Worm (Caenorhabditis elegans) whole organism, L2 larva: Measurements from ENCODE around the gene Y70G10A.4.

Source experiments
- F13H6.1 ChIP-seq: sonication (generic microtip); optimal IDR thresholded peaks from 2 replicates; lab custom pipeline; 2016; ENCODE audit warnings: missing genetic modification characterization, missing compliant biosample characterization
- R02D3.7 ChIP-seq: fragments of 150-350 bp; optimal IDR thresholded peaks from 2 replicates; lab custom pipeline; 2014; ENCODE audit warnings: missing biosample characterization, missing genetic modification characterization
- Y55F3AM.14 ChIP-seq: fragments of 200-800 bp; sonication (Bioruptor generic); optimal IDR thresholded peaks from 2 replicates; lab custom pipeline; 2018; ENCODE audit warnings: mild to moderate bottlenecking, missing genetic modification characterization, missing compliant biosample characterization
- ZK546.5 ChIP-seq: sonication (generic microtip); optimal IDR thresholded peaks from 2 replicates; lab custom pipeline; 2017; ENCODE audit warnings: missing biosample characterization, missing genetic modification characterization
- aly-2 ChIP-seq: fragments of 150-350 bp; optimal IDR thresholded peaks from 2 replicates; lab custom pipeline; 2014; ENCODE audit warnings: missing biosample characterization, missing genetic modification characterization
- blmp-1 ChIP-seq: sonication (generic microtip); optimal IDR thresholded peaks from 2 replicates; lab custom pipeline; 2017; ENCODE audit warnings: missing genetic modification characterization, mild to moderate bottlenecking, missing compliant biosample characterization, antibody characterized with exemption, moderate library complexity; ENCODE audit not compliant: insufficient read depth
- ceh-16 ChIP-seq: fragments of 150-350 bp; optimal IDR thresholded peaks from 2 replicates; lab custom pipeline; 2014; ENCODE audit warnings: missing biosample characterization, missing genetic modification characterization
- crh-2 ChIP-seq: sonication (generic microtip); optimal IDR thresholded peaks from 2 replicates; lab custom pipeline; 2017; ENCODE audit warnings: missing biosample characterization, missing genetic modification characterization
- dmd-4 ChIP-seq: sonication (generic microtip); optimal IDR thresholded peaks from 2 replicates; lab custom pipeline; 2017; ENCODE audit warnings: missing biosample characterization, missing genetic modification characterization
- egl-27 ChIP-seq: sonication (generic microtip); optimal IDR thresholded peaks from 3 replicates; lab custom pipeline; 2017; ENCODE audit warnings: missing biosample characterization, missing genetic modification reagents, missing genetic modification characterization
- elt-1 ChIP-seq: fragments of 150-350 bp; optimal IDR thresholded peaks from 2 replicates; lab custom pipeline; 2014; ENCODE audit warnings: missing biosample characterization, missing genetic modification characterization
- elt-3 ChIP-seq: sonication (generic microtip); optimal IDR thresholded peaks from 2 replicates; lab custom pipeline; 2017; ENCODE audit warnings: missing biosample characterization, missing genetic modification characterization
- fos-1 ChIP-seq: fragments of 150-350 bp; optimal IDR thresholded peaks from 2 replicates; lab custom pipeline; 2014; ENCODE audit warnings: missing biosample characterization, missing genetic modification characterization
- gmeb-1 ChIP-seq: fragments of 150-350 bp; optimal IDR thresholded peaks from 2 replicates; lab custom pipeline; 2014; ENCODE audit warnings: missing biosample characterization, missing genetic modification characterization
- lin-11 ChIP-seq: fragments of 150-350 bp; sonication (generic microtip); optimal IDR thresholded peaks from 2 replicates; lab custom pipeline; 2014; ENCODE audit warnings: missing biosample characterization, missing genetic modification characterization, inconsistent platforms, mixed read lengths
- lsy-2 ChIP-seq, 2 experiments: fragments of 150-350 bp in 1 of 2; sonication (generic microtip) in 1 of 2; optimal IDR thresholded peaks; 2 replicates each; lab custom pipeline; 2014 to 2017; ENCODE audit warnings: missing biosample characterization in 2 of 2, missing genetic modification characterization in 2 of 2
- mbf-1 ChIP-seq: sonication (generic microtip); optimal IDR thresholded peaks from 2 replicates; lab custom pipeline; 2017; ENCODE audit warnings: missing biosample characterization, missing genetic modification characterization
- mdl-1 ChIP-seq, 2 experiments: fragments of 150-350 bp in 1 of 2; sonication (generic microtip) in 1 of 2; optimal IDR thresholded peaks; 2 replicates each; lab custom pipeline; 2017; ENCODE audit warnings: missing biosample characterization in 2 of 2, missing genetic modification characterization in 2 of 2
- nhr-10 ChIP-seq: sonication (generic microtip); optimal IDR thresholded peaks from 2 replicates; lab custom pipeline; 2017; ENCODE audit warnings: missing biosample characterization, missing genetic modification characterization
- nhr-11 ChIP-seq: fragments of 150-350 bp; optimal IDR thresholded peaks from 2 replicates; lab custom pipeline; 2014; ENCODE audit warnings: missing biosample characterization, missing genetic modification characterization
- nhr-129 ChIP-seq: fragments of 150-350 bp; optimal IDR thresholded peaks from 2 replicates; lab custom pipeline; 2014; ENCODE audit warnings: missing biosample characterization, missing genetic modification characterization
- nhr-21 ChIP-seq: fragments of 150-350 bp; optimal IDR thresholded peaks from 2 replicates; lab custom pipeline; 2014; ENCODE audit warnings: missing biosample characterization, missing genetic modification characterization
- nhr-23 ChIP-seq: fragments of 150-350 bp; optimal IDR thresholded peaks from 2 replicates; lab custom pipeline; 2014; ENCODE audit warnings: missing biosample characterization, missing genetic modification reagents, missing genetic modification characterization
- nhr-25 ChIP-seq: fragments of 150-350 bp; sonication (generic microtip); optimal IDR thresholded peaks from 3 replicates; lab custom pipeline; 2014; ENCODE audit warnings: missing biosample characterization, missing genetic modification characterization
- nhr-6 ChIP-seq: fragments of 150-350 bp; optimal IDR thresholded peaks from 2 replicates; lab custom pipeline; 2014; ENCODE audit warnings: missing biosample characterization, missing genetic modification characterization
- nhr-77 ChIP-seq: fragments of 150-350 bp; optimal IDR thresholded peaks from 2 replicates; lab custom pipeline; 2014; ENCODE audit warnings: missing biosample characterization, missing genetic modification characterization
- sma-3 ChIP-seq: sonication (generic microtip); optimal IDR thresholded peaks from 2 replicates; lab custom pipeline; 2016; ENCODE audit warnings: missing genetic modification reagents, missing genetic modification characterization, missing compliant biosample characterization
- sma-9 ChIP-seq, 2 experiments: fragments of 150-350 bp in 1 of 2; sonication (generic microtip) in 1 of 2; optimal IDR thresholded peaks; 2 replicates each; lab custom pipeline; 2014 to 2016; ENCODE audit warnings: missing genetic modification characterization in 2 of 2, mild to moderate bottlenecking in 1 of 2, missing biosample characterization in 1 of 2, missing compliant biosample characterization in 1 of 2, missing genetic modification reagents in 1 of 2, moderate library complexity in 1 of 2
- unc-39 ChIP-seq: fragments of 150-350 bp; optimal IDR thresholded peaks from 2 replicates; lab custom pipeline; 2014; ENCODE audit warnings: missing biosample characterization, missing genetic modification characterization
- unc-55 ChIP-seq: fragments of 150-350 bp; sonication (generic microtip); optimal IDR thresholded peaks from 3 replicates; lab custom pipeline; 2014; ENCODE audit warnings: missing biosample characterization, missing genetic modification reagents, missing genetic modification characterization
- zag-1 ChIP-seq: fragments of 150-350 bp; optimal IDR thresholded peaks from 2 replicates; lab custom pipeline; 2014; ENCODE audit warnings: missing biosample characterization, missing genetic modification characterization
- ztf-11 ChIP-seq: sonication (generic microtip); optimal IDR thresholded peaks from 2 replicates; lab custom pipeline; 2017; ENCODE audit warnings: missing biosample characterization, missing genetic modification characterization
- ztf-4 ChIP-seq: fragments of 150-350 bp; optimal IDR thresholded peaks from 2 replicates; lab custom pipeline; 2014; ENCODE audit warnings: missing biosample characterization, missing genetic modification characterization

Y70G10A.4 gene

DNA sequence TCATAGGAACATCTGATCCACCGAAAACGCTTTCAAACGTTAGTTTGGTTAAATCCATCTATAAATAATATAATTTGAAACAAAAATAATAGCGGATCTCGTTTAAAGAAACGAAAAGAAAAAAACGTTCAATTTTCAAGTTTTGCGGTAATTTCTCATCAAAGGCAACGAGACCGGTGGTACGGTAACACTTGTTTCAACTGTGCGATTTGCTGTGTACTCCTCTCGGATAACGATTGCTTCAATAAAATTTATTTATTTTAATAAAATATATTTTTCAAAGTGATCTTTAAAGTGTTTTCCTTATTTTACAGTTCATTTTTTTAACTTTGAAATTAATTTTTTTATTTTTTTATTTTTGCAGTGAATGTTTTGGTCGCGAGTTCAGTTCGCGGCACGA, 3.4 kb upstream of the Y70G10A.4 start, which contains the start of the genes rde-4 and cox-14 (continued):
- TF ChIP-seq elt-3 (no peak), lsy-2 (tag; optimal IDR thresholded peaks at IDR 0.05; lab: Kevin White, UChicago) (peak; percentile 97 to 99), fos-1 (tag; lab: Kevin White, UChicago) (peak; percentile 60), nhr-11 (tag; lab: Kevin White, UChicago) (no peak), unc-39 (tag; lab: Kevin White, UChicago) (no peak), dmd-4 (tag; lab: Kevin White, UChicago) (no peak), nhr-6 (tag; lab: Kevin White, UChicago) (peak; percentile 60)

DNA sequence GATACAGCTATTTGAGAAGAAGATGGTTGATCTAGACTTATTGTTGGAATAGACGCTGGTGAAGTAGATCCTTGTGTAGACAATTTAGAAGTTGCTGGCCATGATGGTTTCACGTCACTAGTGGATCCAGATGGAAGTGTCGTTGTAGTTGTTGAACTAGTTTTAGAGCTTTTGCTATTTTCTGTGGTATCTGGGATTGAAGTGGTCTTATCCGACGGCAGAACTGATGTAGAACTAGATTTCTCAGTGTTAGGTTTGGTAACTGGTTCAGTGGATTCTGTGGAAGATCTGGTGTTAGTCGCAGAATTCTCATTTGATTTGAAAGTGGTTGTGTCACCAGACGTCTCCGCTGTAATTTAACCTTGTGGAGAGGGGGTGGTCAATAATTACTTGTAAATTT, 9.7 kb downstream of the Y70G10A.4 start:
- TF ChIP-seq lsy-2 (tag; optimal IDR thresholded peaks at IDR 0.05; lab: Kevin White, UChicago) (no peak), mdl-1 (tag; optimal IDR thresholded peaks at IDR 0.05; lab: Kevin White, UChicago) (no peak), aly-2 (no peak), ztf-11 (tag; lab: Kevin White, UChicago) (no peak), unc-55 (GFP tag; lab: Kevin White, UChicago) (no peak), lin-11 (tag; lab: Kevin White, UChicago) (no peak), ztf-4 (tag; lab: Kevin White, UChicago) (no peak), R02D3.7 (tag; lab: Kevin White, UChicago) (no peak), ceh-16 (no peak), zag-1 (no peak), elt-3 (no peak), sma-9 (GFP tag; optimal IDR thresholded peaks at IDR 0.05; lab: Kevin White, UChicago) (no peak), sma-9 (tag; optimal IDR thresholded peaks at IDR 0.05; lab: Kevin White, UChicago) (no peak)

DNA sequence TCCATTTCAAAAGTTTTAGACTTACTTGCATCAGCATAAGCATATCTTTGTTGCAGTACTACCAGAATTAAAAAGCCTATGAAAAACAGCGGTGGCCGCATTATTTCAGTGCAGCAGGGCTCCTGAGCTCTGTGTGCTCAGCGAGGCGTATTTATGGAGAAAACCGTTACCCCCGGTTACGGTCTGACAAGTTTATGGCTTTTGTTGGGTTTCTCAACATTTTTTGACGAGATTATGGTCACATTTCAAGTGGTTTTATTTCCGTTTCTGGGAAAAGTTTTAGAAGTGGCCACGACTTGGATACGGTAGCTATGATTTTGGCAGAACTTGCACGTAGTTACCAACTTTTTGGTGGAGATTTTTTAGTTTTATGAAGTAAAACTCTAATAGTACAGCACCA, 12.0 kb downstream of the Y70G10A.4 start, which contains the start of gene paml-1:
paml-1 (minus strand) TSS at position 101 of the 400 bp plus-strand sequence.
- TF ChIP-seq nhr-21 (tag; lab: Kevin White, UChicago) (no peak), nhr-10 (tag; lab: Kevin White, UChicago) (no peak), sma-3 (no peak), elt-1 (no peak), nhr-6 (tag; lab: Kevin White, UChicago) (no peak), zag-1 (no peak), lin-11 (tag; lab: Kevin White, UChicago) (no peak), F13H6.1 (no peak), nhr-77 (no peak), ztf-11 (tag; lab: Kevin White, UChicago) (no peak), mdl-1 (tag; optimal IDR thresholded peaks at IDR 0.05; lab: Kevin White, UChicago) (no peak), nhr-25 (tag; lab: Kevin White, UChicago) (no peak)
- TF ChIP-seq, all 48 proteins: peak for 0

DNA sequence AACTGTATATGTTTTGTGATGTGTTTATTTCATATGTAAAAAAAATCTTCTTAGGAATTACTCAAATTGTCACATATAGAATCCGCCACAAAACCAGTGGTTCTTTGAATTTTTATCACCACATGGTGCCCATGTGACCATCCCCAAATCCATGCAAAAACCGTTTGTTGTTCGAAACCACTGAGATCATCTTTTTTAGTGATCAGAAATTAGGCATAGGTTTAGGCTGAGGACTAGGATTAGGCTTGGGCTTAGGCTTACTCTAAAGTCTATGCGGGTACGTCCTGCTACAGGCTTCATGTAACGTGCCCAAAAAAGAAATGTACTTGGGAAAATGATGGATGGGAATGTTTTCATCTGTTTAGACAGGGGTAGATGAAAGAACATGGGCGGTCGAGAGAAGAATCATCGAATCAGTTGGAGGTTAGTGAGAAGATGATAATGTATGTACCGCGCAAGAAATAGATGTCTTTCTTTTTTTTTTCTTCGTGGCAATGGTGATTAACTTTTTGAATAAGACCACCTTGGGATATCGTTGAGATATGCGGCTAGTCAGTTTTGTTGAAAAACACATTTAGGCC, 14.4 kb downstream of the Y70G10A.4 start:
- TF ChIP-seq fos-1 (tag; lab: Kevin White, UChicago) = peak; percentile 9
- TF ChIP-seq nhr-21 (tag; lab: Kevin White, UChicago) = peak; percentile 11
- TF ChIP-seq nhr-11 (tag; lab: Kevin White, UChicago) = no peak
- TF ChIP-seq, all 48 proteins: peak for 2

DNA sequence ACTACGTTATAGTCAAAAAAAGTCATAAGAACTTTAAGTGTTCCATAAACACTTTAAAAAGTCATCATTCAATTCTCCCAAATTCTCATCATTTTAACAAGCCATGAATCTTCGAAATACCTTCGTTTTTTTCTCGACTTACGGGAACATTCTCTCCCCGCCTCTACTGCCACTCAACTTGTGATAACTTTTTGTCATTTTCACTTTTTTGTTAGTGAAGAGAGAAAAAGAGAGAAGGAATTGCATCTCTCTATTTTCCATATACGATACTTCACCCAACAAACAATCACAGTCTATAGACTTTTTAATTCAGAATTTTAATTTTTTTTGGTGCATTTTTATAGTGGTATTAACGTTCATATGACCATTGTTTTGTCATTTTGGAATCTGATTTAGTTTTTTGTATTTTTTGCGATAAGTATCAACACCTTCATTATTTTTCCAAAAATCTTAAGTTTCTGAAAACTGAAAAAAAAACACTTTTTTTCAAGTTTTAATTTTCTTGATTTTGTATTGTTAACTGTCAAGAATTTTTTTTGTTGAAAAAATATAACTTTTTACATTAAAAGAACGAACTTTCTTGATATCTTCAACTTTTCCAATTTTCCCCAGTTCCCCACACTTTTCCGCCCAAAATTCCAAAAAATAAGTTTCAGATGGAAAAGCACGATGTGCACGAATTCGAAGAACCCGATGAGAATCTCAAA, 16.6 kb downstream of the Y70G10A.4 start, which contains the start of gene Y70G10A.3:
Y70G10A.3 (plus strand) TSS at position 657 of the 707 bp plus-strand sequence.
- TF ChIP-seq blmp-1 (tag; lab: Kevin White, UChicago) (peak; percentile 29), ZK546.5 (tag; lab: Kevin White, UChicago) (no peak)
- TF ChIP-seq, all 48 proteins: peak for 1

DNA sequence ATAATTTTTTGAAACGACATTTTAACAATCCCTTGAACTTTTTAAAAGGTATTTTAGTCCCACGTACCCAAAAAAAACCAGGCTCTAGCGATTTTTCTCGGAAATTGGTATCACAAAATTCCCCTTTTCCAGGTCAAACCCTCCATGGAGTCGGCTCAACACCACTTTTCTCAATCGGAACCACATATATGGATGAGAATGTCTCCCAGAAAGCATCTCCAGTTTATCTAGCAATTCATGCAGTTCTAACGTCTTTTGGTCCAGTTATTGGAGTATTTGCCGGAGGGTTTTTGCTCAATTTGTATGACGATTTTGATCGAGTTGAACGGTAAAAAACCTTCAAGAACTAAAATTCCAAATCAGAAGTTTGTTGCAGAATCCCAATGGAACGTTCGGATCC, 18.1 kb downstream of the Y70G10A.4 start:
- no peak for TF ChIP-seq ztf-11 (tag; lab: Kevin White, UChicago)
- TF ChIP-seq nhr-23 (tag; lab: Kevin White, UChicago) = no peak
- no peak for TF ChIP-seq gmeb-1
- no peak for TF ChIP-seq unc-39 (tag; lab: Kevin White, UChicago)
- no peak for TF ChIP-seq Y55F3AM.14 (GFP tag; lab: Kevin White, UChicago)
- no peak for TF ChIP-seq egl-27
- TF ChIP-seq nhr-129 (tag; lab: Kevin White, UChicago) = no peak
- no peak for TF ChIP-seq aly-2
- no peak for TF ChIP-seq sma-9 (GFP tag; optimal IDR thresholded peaks at IDR 0.05; lab: Kevin White, UChicago)
- TF ChIP-seq sma-9 (tag; optimal IDR thresholded peaks at IDR 0.05; lab: Kevin White, UChicago) = no peak
- TF ChIP-seq mbf-1 (tag; lab: Kevin White, UChicago) = no peak
- no peak for TF ChIP-seq nhr-11 (tag; lab: Kevin White, UChicago)
- TF ChIP-seq crh-2 = no peak
- TF ChIP-seq nhr-21 (tag; lab: Kevin White, UChicago) = no peak
